Worm (Caenorhabditis elegans) whole organism, young adult: ENCODE results near the gene sahd-1.

Source experiments
- B0336.3 ChIP-seq: fragments of 200-800 bp; sonication (Bioruptor generic); IDR thresholded peaks from 2 replicates; pipeline ENCODE4 v1.3.6; 2022; ENCODE audit warnings: missing genetic modification characterization, missing compliant biosample characterization
- C06A6.2 ChIP-seq: fragments of 200-800 bp; sonication (Bioruptor generic); conservative IDR thresholded peaks from 2 replicates; pipeline ENCODE4 v1.3.6; 2022; ENCODE audit warnings: missing genetic modification characterization, missing compliant biosample characterization
- D2030.7 ChIP-seq: fragments of 200-800 bp; sonication (Bioruptor generic); IDR thresholded peaks from 2 replicates; pipeline ENCODE4 v1.3.6; 2022; ENCODE audit warnings: missing genetic modification reagents, missing genetic modification characterization, missing compliant biosample characterization
- F22D6.2 ChIP-seq: sonication (generic microtip); optimal IDR thresholded peaks from 2 replicates; lab custom pipeline; 2016; ENCODE audit warnings: mild to moderate bottlenecking, missing genetic modification characterization, missing compliant biosample characterization
- F37B4.10 ChIP-seq: fragments of 200-800 bp; sonication (Bioruptor generic); IDR thresholded peaks from 2 replicates; pipeline ENCODE4 v1.3.6; 2022; ENCODE audit warnings: missing genetic modification characterization, missing compliant biosample characterization
- F39B2.1 ChIP-seq: fragments of 200-800 bp; sonication (Bioruptor generic); IDR thresholded peaks from 2 replicates; pipeline ENCODE4 v1.3.6; 2022; ENCODE audit warnings: missing genetic modification reagents, missing genetic modification characterization, missing compliant biosample characterization
- F55B11.4 ChIP-seq: sonication (generic microtip); optimal IDR thresholded peaks from 2 replicates; lab custom pipeline; 2016; ENCODE audit warnings: missing compliant biosample characterization, missing genetic modification characterization, borderline replicate concordance; ENCODE audit not compliant: insufficient read depth
- F57A8.1 ChIP-seq: fragments of 200-800 bp; sonication (Bioruptor generic); optimal IDR thresholded peaks from 2 replicates; lab custom pipeline; 2018; ENCODE audit warnings: mild to moderate bottlenecking, missing genetic modification characterization, moderate library complexity, missing compliant biosample characterization
- K11D2.4 ChIP-seq: fragments of 200-800 bp; sonication (Bioruptor generic); IDR thresholded peaks from 2 replicates; pipeline ENCODE4 v1.3.6; 2022; ENCODE audit warnings: missing genetic modification reagents, missing genetic modification characterization, missing compliant biosample characterization
- K12H6.12 ChIP-seq: fragments of 200-800 bp; sonication (Bioruptor generic); optimal IDR thresholded peaks from 2 replicates; lab custom pipeline; 2018; ENCODE audit warnings: mild to moderate bottlenecking, missing genetic modification characterization, missing compliant biosample characterization
- T07F8.4 ChIP-seq: sonication (generic microtip); optimal IDR thresholded peaks from 2 replicates; lab custom pipeline; 2016; ENCODE audit warnings: mild to moderate bottlenecking, missing genetic modification characterization, moderate library complexity, missing compliant biosample characterization
- Y53F4B.3 ChIP-seq: fragments of 200-800 bp; sonication (Bioruptor generic); IDR thresholded peaks from 2 replicates; pipeline ENCODE4 v1.3.6; 2022; ENCODE audit warnings: missing genetic modification reagents, missing genetic modification characterization, missing compliant biosample characterization
- Y95B8A.8 ChIP-seq: fragments of 200-800 bp; sonication (Bioruptor generic); IDR thresholded peaks from 2 replicates; pipeline ENCODE4 v1.3.6; 2022; ENCODE audit warnings: missing genetic modification reagents, missing genetic modification characterization, missing compliant biosample characterization
- ZK185.1 ChIP-seq: sonication (generic microtip); optimal IDR thresholded peaks from 2 replicates; lab custom pipeline; 2016; ENCODE audit warnings: mild to moderate bottlenecking, missing genetic modification characterization, missing compliant biosample characterization; ENCODE audit not compliant: poor library complexity, severe bottlenecking
- akir-1 ChIP-seq: fragments of 200-800 bp; sonication (Bioruptor generic); optimal IDR thresholded peaks from 2 replicates; lab custom pipeline; 2018; ENCODE audit warnings: mild to moderate bottlenecking, missing genetic modification characterization, moderate library complexity, missing compliant biosample characterization
- aptf-2 ChIP-seq: fragments of 200-800 bp; sonication (Bioruptor generic); conservative IDR thresholded peaks from 2 replicates; pipeline ENCODE4 v1.3.6; 2022; ENCODE audit warnings: missing genetic modification reagents, missing genetic modification characterization, missing compliant biosample characterization
- aptf-3 ChIP-seq: fragments of 200-800 bp; sonication (Bioruptor generic); IDR thresholded peaks from 2 replicates; pipeline ENCODE4 v1.3.6; 2022; ENCODE audit warnings: missing genetic modification characterization, missing compliant biosample characterization
- athp-1 ChIP-seq: sonication (generic microtip); optimal IDR thresholded peaks from 2 replicates; lab custom pipeline; 2017; ENCODE audit warnings: mild to moderate bottlenecking, missing genetic modification characterization, missing compliant biosample characterization
- attf-3 ChIP-seq: fragments of 200-800 bp; sonication (Bioruptor generic); conservative IDR thresholded peaks from 2 replicates; pipeline ENCODE4 v1.3.6; 2022; ENCODE audit warnings: missing genetic modification reagents, missing genetic modification characterization, missing compliant biosample characterization
- ccch-3 ChIP-seq: fragments of 200-800 bp; sonication (Bioruptor generic); optimal IDR thresholded peaks from 2 replicates; lab custom pipeline; 2018; ENCODE audit warnings: mild to moderate bottlenecking, missing genetic modification characterization, missing compliant biosample characterization
- ceh-27 ChIP-seq: fragments of 200-800 bp; sonication (Bioruptor generic); optimal IDR thresholded peaks from 2 replicates; lab custom pipeline; 2018; ENCODE audit warnings: mild to moderate bottlenecking, missing genetic modification characterization, moderate library complexity, missing compliant biosample characterization
- ceh-79 ChIP-seq: sonication (generic microtip); optimal IDR thresholded peaks from 2 replicates; lab custom pipeline; 2017; ENCODE audit warnings: mild to moderate bottlenecking, missing genetic modification characterization, missing compliant biosample characterization
- him-1 ChIP-seq: sonication (generic microtip); optimal IDR thresholded peaks from 2 replicates; lab custom pipeline; 2016; ENCODE audit warnings: missing genotype, missing genetic modification reagents, missing genetic modification characterization, missing compliant biosample characterization
- hlh-26 ChIP-seq: fragments of 200-800 bp; sonication (Bioruptor generic); conservative IDR thresholded peaks from 2 replicates; pipeline ENCODE4 v1.3.6; 2022; ENCODE audit warnings: missing genetic modification reagents, missing genetic modification characterization, missing compliant biosample characterization
- hmg-20 ChIP-seq: fragments of 200-800 bp; sonication (Bioruptor generic); IDR thresholded peaks from 2 replicates; pipeline ENCODE4 v1.3.6; 2022; ENCODE audit warnings: missing genetic modification reagents, missing genetic modification characterization, missing compliant biosample characterization
- let-526 ChIP-seq: fragments of 200-800 bp; sonication (Bioruptor generic); IDR thresholded peaks from 2 replicates; pipeline ENCODE4 v1.3.6; 2022; ENCODE audit warnings: missing genetic modification reagents, missing genetic modification characterization, missing compliant biosample characterization
- lin-40 ChIP-seq: sonication (generic microtip); optimal IDR thresholded peaks from 2 replicates; lab custom pipeline; 2016; ENCODE audit warnings: missing genetic modification characterization, mild to moderate bottlenecking, missing compliant biosample characterization, missing genotype, missing genetic modification reagents
- lin-54 ChIP-seq: fragments of 200-800 bp; sonication (Bioruptor generic); optimal IDR thresholded peaks from 2 replicates; lab custom pipeline; 2018; ENCODE audit warnings: mild to moderate bottlenecking, missing genetic modification characterization, missing compliant biosample characterization
- lsl-1 ChIP-seq: fragments of 200-800 bp; sonication (Bioruptor generic); optimal IDR thresholded peaks from 2 replicates; lab custom pipeline; 2018; ENCODE audit warnings: mild to moderate bottlenecking, missing genetic modification characterization, moderate library complexity, missing compliant biosample characterization
- madf-3 ChIP-seq: fragments of 200-800 bp; sonication (Bioruptor generic); IDR thresholded peaks from 2 replicates; pipeline ENCODE4 v1.3.6; 2022; ENCODE audit warnings: missing genetic modification reagents, missing genetic modification characterization, missing compliant biosample characterization
- madf-6 ChIP-seq: fragments of 200-800 bp; sonication (Bioruptor generic); IDR thresholded peaks from 2 replicates; pipeline ENCODE4 v1.3.6; 2022; ENCODE audit warnings: missing genetic modification reagents, missing genetic modification characterization, missing compliant biosample characterization
- nfyb-1 ChIP-seq: fragments of 200-800 bp; sonication (Bioruptor generic); IDR thresholded peaks from 2 replicates; pipeline ENCODE4 v1.3.6; 2022; ENCODE audit warnings: missing genetic modification reagents, missing genetic modification characterization, missing compliant biosample characterization
- nhr-179 ChIP-seq: sonication (generic microtip); optimal IDR thresholded peaks from 2 replicates; lab custom pipeline; 2016; ENCODE audit warnings: mild to moderate bottlenecking, missing genetic modification characterization, missing compliant biosample characterization
- rec-8 ChIP-seq, 2 experiments: sonication (generic microtip); optimal IDR thresholded peaks; 2 replicates each; lab custom pipeline; 2016; ENCODE audit warnings: mild to moderate bottlenecking in 2 of 2, missing genetic modification characterization in 2 of 2, missing genetic modification reagents in 2 of 2, missing genotype in 2 of 2, missing biosample characterization in 1 of 2, missing compliant biosample characterization in 1 of 2, moderate library complexity in 1 of 2
- repo-1 ChIP-seq: sonication (generic microtip); optimal IDR thresholded peaks from 2 replicates; lab custom pipeline; 2017; ENCODE audit warnings: mild to moderate bottlenecking, missing genetic modification characterization, missing compliant biosample characterization
- rpc-1 ChIP-seq, 2 experiments: fragments of 150-350 bp in 1 of 2; sonication (generic microtip) in 1 of 2; optimal IDR thresholded peaks; 2 replicates each; lab custom pipeline; 2014 to 2018; ENCODE audit warnings: missing biosample characterization in 1 of 2, missing genetic modification characterization in 1 of 2, missing genetic modification reagents in 1 of 2, missing genotype in 1 of 2
- sdz-38 ChIP-seq: sonication (generic microtip); optimal IDR thresholded peaks from 2 replicates; lab custom pipeline; 2016; ENCODE audit warnings: missing genotype, missing genetic modification characterization, missing compliant biosample characterization
- snpc-1.3 ChIP-seq: sonication (generic microtip); optimal IDR thresholded peaks from 2 replicates; lab custom pipeline; 2017; ENCODE audit warnings: missing genetic modification characterization, mild to moderate bottlenecking, missing compliant biosample characterization, antibody characterized with exemption, moderate library complexity, missing genotype, missing genetic modification reagents; ENCODE audit not compliant: insufficient read depth
- snpc-3.4 ChIP-seq: sonication (generic microtip); optimal IDR thresholded peaks from 2 replicates; lab custom pipeline; 2017; ENCODE audit warnings: missing genetic modification characterization, mild to moderate bottlenecking, missing compliant biosample characterization, antibody characterized with exemption, moderate library complexity, missing genotype, missing genetic modification reagents
- snpc-4 ChIP-seq, 5 experiments: fragments of 150-350 bp in 1 of 5; sonication (generic microtip) in 4 of 5; optimal IDR thresholded peaks; 2 replicates each; lab custom pipeline; 2014 to 2018; ENCODE audit warnings: missing genetic modification characterization in 5 of 5, missing biosample characterization in 3 of 5, antibody characterized with exemption in 2 of 5, mild to moderate bottlenecking in 2 of 5, missing compliant biosample characterization in 2 of 5, missing genotype in 2 of 5, moderate library complexity in 2 of 5, missing genetic modification reagents in 1 of 5
- sptf-2 ChIP-seq: fragments of 200-800 bp; sonication (Bioruptor generic); optimal IDR thresholded peaks from 2 replicates; lab custom pipeline; 2018; ENCODE audit warnings: mild to moderate bottlenecking, missing genetic modification characterization, missing compliant biosample characterization
- tbp1 ChIP-seq: fragments of 200-800 bp; sonication (Bioruptor generic); optimal IDR thresholded peaks from 2 replicates; lab custom pipeline; 2018; ENCODE audit warnings: mild to moderate bottlenecking, missing genetic modification characterization, missing compliant biosample characterization
- xnd-1 ChIP-seq: sonication (generic microtip); optimal IDR thresholded peaks from 2 replicates; lab custom pipeline; 2016; ENCODE audit warnings: missing genotype, missing genetic modification reagents, missing genetic modification characterization, missing compliant biosample characterization
- zfh-2 ChIP-seq: fragments of 200-800 bp; sonication (Bioruptor generic); conservative IDR thresholded peaks from 2 replicates; pipeline ENCODE4 v1.3.6; 2022; ENCODE audit warnings: missing genetic modification reagents, missing genetic modification characterization, missing compliant biosample characterization
- ztf-6 ChIP-seq: fragments of 200-800 bp; sonication (Bioruptor generic); IDR thresholded peaks from 2 replicates; pipeline ENCODE4 v1.3.6; 2022; ENCODE audit warnings: missing genetic modification reagents, missing genetic modification characterization, missing compliant biosample characterization

sahd-1 gene

ce11 chrII:5474946-5475345 is 39.8 kb downstream of the sahd-1 start, which contains the start of gene ilcr-2:
TSS of gene ilcr-2 (plus strand) at chrII:5475246.
- TF ChIP-seq akir-1: no peak
- no peak for TF ChIP-seq let-526 (GFP tag; lab: Robert Waterston, UW)
- TF ChIP-seq ceh-79: no peak
- no peak for TF ChIP-seq repo-1 (tag; lab: Kevin White, UChicago)
- TF ChIP-seq C06A6.2 (GFP tag; lab: Robert Waterston, UW): no peak
- no peak for TF ChIP-seq ceh-27 (GFP tag; lab: Kevin White, UChicago)
- TF ChIP-seq aptf-3 (GFP tag; lab: Robert Waterston, UW): no peak
- TF ChIP-seq F22D6.2 (tag; lab: Kevin White, UChicago): no peak
- no peak for TF ChIP-seq D2030.7 (GFP tag; lab: Robert Waterston, UW)
- no peak for TF ChIP-seq xnd-1 (tag; lab: Kevin White, UChicago)
- TF ChIP-seq nhr-179 (tag; lab: Kevin White, UChicago): no peak
- TF ChIP-seq lin-54: no peak
- TF ChIP-seq Y95B8A.8 (GFP tag; lab: Robert Waterston, UW): no peak

- TF ChIP-seq tbp1 (GFP tag; lab: Kevin White, UChicago) (peak; percentile 25), rpc-1 (optimal IDR thresholded peaks at IDR 0.05; lab: Kevin White, UChicago) (no peak), rpc-1 (tag; optimal IDR thresholded peaks at IDR 0.05; lab: Kevin White, UChicago) (no peak), F57A8.1 (no peak), hmg-20 (GFP tag; lab: Robert Waterston, UW) (no peak), zfh-2 (GFP tag; lab: Robert Waterston, UW) (no peak), B0336.3 (GFP tag; lab: Robert Waterston, UW) (no peak), ccch-3 (GFP tag; lab: Kevin White, UChicago) (no peak), nfyb-1 (GFP tag; lab: Robert Waterston, UW) (no peak), madf-6 (GFP tag; lab: Robert Waterston, UW) (peak; percentile 83), C06A6.2 (GFP tag; lab: Robert Waterston, UW) (no peak), hlh-26 (GFP tag; lab: Robert Waterston, UW) (no peak), sdz-38 (tag; lab: Kevin White, UChicago) (no peak), F55B11.4 (tag; lab: Kevin White, UChicago) (no peak), lin-54 (peak; percentile 87), F37B4.10 (GFP tag; lab: Robert Waterston, UW) (no peak), Y95B8A.8 (GFP tag; lab: Robert Waterston, UW) (no peak), madf-3 (0 out of 2 replicates have a peak, but pooled peaks have one; percentile 50), ZK185.1 (tag; lab: Kevin White, UChicago) (peak; percentile 54), snpc-1.3 (tag; lab: Kevin White, UChicago) (peak; percentile 30), aptf-2 (no peak), ztf-6 (no peak), sptf-2 (no peak), F39B2.1 (GFP tag; lab: Robert Waterston, UW) (no peak), D2030.7 (GFP tag; lab: Robert Waterston, UW) (peak; percentile 55; the same call in 1 of the 2 replicates), T07F8.4 (tag; lab: Kevin White, UChicago) (no peak), snpc-3.4 (tag; lab: Kevin White, UChicago) (no peak), K12H6.12 (tag; lab: Kevin White, UChicago) (no peak), attf-3 (GFP tag; lab: Robert Waterston, UW) (no peak), Y53F4B.3 (GFP tag; lab: Robert Waterston, UW) (no peak), athp-1 (no peak), lin-40 (tag; lab: Kevin White, UChicago) (peak; percentile 23), snpc-4 (GFP tag; optimal IDR thresholded peaks at IDR 0.05; lab: Kevin White, UChicago) (peak; percentile 17), snpc-4 (tag; optimal IDR thresholded peaks at IDR 0.05; lab: Kevin White, UChicago) (peak in 2 of 4 experiments; percentile 23 to 50), rec-8 (tag; optimal IDR thresholded peaks at IDR 0.05; lab: Kevin White, UChicago) (no peak), lsl-1 (GFP tag; lab: Kevin White, UChicago) (peak; percentile 40), K11D2.4 (no peak), him-1 (tag; lab: Kevin White, UChicago) (no peak)
Observed at ce11 chrII:5473946-5474423, 40.8 kb downstream of the sahd-1 start, which contains the start of gene mrps-16. TSS of gene mrps-16 (plus strand) at chrII:5474373.
